Worm (Caenorhabditis elegans): Measurements from ENCODE around the gene arl-5.

The arl-5 gene

ce11 chrIII:9871032-9871431 lies 48.0 kb downstream of the arl-5 start, which contains the start of gene ZK757.1:
Gene ZK757.1, minus strand, starts transcription at chrIII:9871132.
- TF ChIP-seq ceh-19 (GFP tag; optimal IDR thresholded peaks at IDR 0.05) (no peak), tbx-2 (tag; optimal IDR thresholded peaks at IDR 0.05) (no peak), ceh-2 (tag; optimal IDR thresholded peaks at IDR 0.05) (no peak), pha-2 (tag; optimal IDR thresholded peaks at IDR 0.05) (no peak), ceh-48 (tag; optimal IDR thresholded peaks at IDR 0.05) (no peak)

Measured in whole organism, late embryonic.